Fruit fly (Drosophila melanogaster) whole organism, embryonic: ENCODE data around the gene Sik2.
A peak's percentile ranks its signal among the peaks of the same experiment; 100 is the strongest.

Experiments used
- CG10267 ChIP-seq: fragments of 200-800 bp; sonication (Bioruptor generic); optimal IDR thresholded peaks from 2 replicates; lab custom pipeline; 2018; ENCODE audit warnings: missing biosample characterization, mild to moderate bottlenecking, missing genetic modification characterization, moderate library complexity
- CG10959 ChIP-seq: fragments of 200-800 bp; sonication (Bioruptor generic); IDR thresholded peaks from 2 replicates; pipeline ENCODE4 v1.3.6; 2022; ENCODE audit warnings: missing biosample characterization, missing genetic modification characterization
- CG11247 ChIP-seq: fragments of 200-800 bp; sonication (Bioruptor generic); IDR thresholded peaks from 2 replicates; pipeline ENCODE4 v1.3.6; 2022; ENCODE audit warnings: missing biosample characterization, missing genetic modification characterization
- CG11696 ChIP-seq: fragments of 200-800 bp; sonication (Bioruptor generic); IDR thresholded peaks from 2 replicates; pipeline ENCODE4 v1.3.6; 2022; ENCODE audit warnings: missing biosample characterization, missing genetic modification characterization
- CG12659 ChIP-seq: fragments of 200-800 bp; sonication (Bioruptor generic); optimal IDR thresholded peaks from 3 replicates; lab custom pipeline; 2017; ENCODE audit warnings: mild to moderate bottlenecking, missing biosample characterization, missing genetic modification reagents, missing genetic modification characterization
- CG12769 ChIP-seq: fragments of 200-800 bp; sonication (Bioruptor generic); optimal IDR thresholded peaks from 2 replicates; lab custom pipeline; 2019; ENCODE audit warnings: missing biosample characterization, mild to moderate bottlenecking, missing genetic modification characterization, moderate library complexity
- CG15011 ChIP-seq: fragments of 200-800 bp; sonication (Bioruptor generic); optimal IDR thresholded peaks from 3 replicates; lab custom pipeline; 2018; ENCODE audit warnings: missing biosample characterization, mild to moderate bottlenecking, missing genetic modification characterization
- CG15269 ChIP-seq: fragments of 200-800 bp; sonication (Bioruptor generic); optimal IDR thresholded peaks from 2 replicates; lab custom pipeline; 2018; ENCODE audit warnings: missing biosample characterization, mild to moderate bottlenecking, missing genetic modification characterization, moderate library complexity
- CG15601 ChIP-seq: fragments of 200-800 bp; sonication (Bioruptor generic); optimal IDR thresholded peaks from 3 replicates; lab custom pipeline; 2019; ENCODE audit warnings: missing biosample characterization, mild to moderate bottlenecking, missing genetic modification characterization, moderate library complexity
- CG16863 ChIP-seq: fragments of 200-800 bp; sonication (Bioruptor generic); optimal IDR thresholded peaks from 3 replicates; lab custom pipeline; 2016; ENCODE audit warnings: missing biosample characterization, missing genetic modification characterization
- CG1792 ChIP-seq: fragments of 200-800 bp; sonication (Bioruptor generic); optimal IDR thresholded peaks from 2 replicates; lab custom pipeline; 2016; ENCODE audit warnings: missing biosample characterization, missing genetic modification characterization
- CG33213 ChIP-seq: fragments of 200-800 bp; sonication (Bioruptor generic); optimal IDR thresholded peaks from 3 replicates; lab custom pipeline; 2016; ENCODE audit warnings: missing biosample characterization, missing genetic modification characterization
- CG3407 ChIP-seq: fragments of 200-800 bp; sonication (Bioruptor generic); optimal IDR thresholded peaks from 2 replicates; lab custom pipeline; 2018; ENCODE audit warnings: missing biosample characterization, mild to moderate bottlenecking, missing genetic modification characterization
- CG34224 ChIP-seq: fragments of 200-800 bp; sonication (Bioruptor generic); IDR thresholded peaks from 3 replicates; pipeline ENCODE4 v1.3.6; 2022; ENCODE audit warnings: missing biosample characterization, missing genetic modification characterization; ENCODE audit not compliant: partially characterized antibody
- CG42726 ChIP-seq: fragments of 200-800 bp; sonication (Bioruptor generic); IDR thresholded peaks from 2 replicates; pipeline ENCODE4 v1.3.6; 2022; ENCODE audit warnings: missing biosample characterization, missing genetic modification characterization; ENCODE audit not compliant: partially characterized antibody
- CG4617 ChIP-seq: fragments of 200-800 bp; sonication (Bioruptor generic); optimal IDR thresholded peaks from 3 replicates; lab custom pipeline; 2016; ENCODE audit warnings: missing biosample characterization, missing genetic modification characterization, borderline replicate concordance
- CG6765 ChIP-seq: fragments of 200-800 bp; sonication (Bioruptor generic); optimal IDR thresholded peaks from 3 replicates; lab custom pipeline; 2017; ENCODE audit warnings: missing biosample characterization, mild to moderate bottlenecking, missing genetic modification characterization
- CG7357 ChIP-seq: fragments of 200-800 bp; sonication (Bioruptor generic); IDR thresholded peaks from 3 replicates; pipeline ENCODE4 v1.3.6; 2022; ENCODE audit warnings: missing biosample characterization, missing genetic modification characterization
- CG7372 ChIP-seq: fragments of 200-800 bp; sonication (Bioruptor generic); IDR thresholded peaks from 2 replicates; pipeline ENCODE4 v1.3.6; 2022; ENCODE audit warnings: missing biosample characterization, missing genetic modification characterization
- CG7786 ChIP-seq: fragments of 200-800 bp; sonication (Bioruptor generic); optimal IDR thresholded peaks from 2 replicates; lab custom pipeline; 2016; ENCODE audit warnings: missing biosample characterization, missing genetic modification characterization
- CG8281 ChIP-seq: fragments of 200-800 bp; sonication (Bioruptor generic); optimal IDR thresholded peaks from 2 replicates; lab custom pipeline; 2018; ENCODE audit warnings: missing biosample characterization, mild to moderate bottlenecking, missing genetic modification characterization, moderate library complexity
- CG8359 ChIP-seq: fragments of 200-800 bp; sonication (Bioruptor generic); optimal IDR thresholded peaks from 2 replicates; lab custom pipeline; 2017; ENCODE audit warnings: missing biosample characterization, mild to moderate bottlenecking, missing genetic modification characterization, borderline replicate concordance
- CG9817 ChIP-seq: fragments of 200-800 bp; sonication (Bioruptor generic); optimal IDR thresholded peaks from 2 replicates; lab custom pipeline; 2018; ENCODE audit warnings: missing biosample characterization, mild to moderate bottlenecking, missing genetic modification characterization, moderate library complexity
- Doc2 ChIP-seq: fragments of 200-800 bp; sonication (Bioruptor generic); IDR thresholded peaks from 2 replicates; pipeline ENCODE4 v1.3.6; 2022; ENCODE audit warnings: missing biosample characterization, missing genetic modification characterization
- Fer2 ChIP-seq: fragments of 200-800 bp; sonication (Bioruptor generic); optimal IDR thresholded peaks from 2 replicates; lab custom pipeline; 2018; ENCODE audit warnings: missing biosample characterization, mild to moderate bottlenecking, missing genetic modification characterization, moderate library complexity
- H2.0 ChIP-seq: fragments of 200-800 bp; sonication (Bioruptor generic); IDR thresholded peaks from 2 replicates; pipeline ENCODE4 v1.3.6; 2022; ENCODE audit warnings: missing biosample characterization, missing genetic modification characterization
- HmgZ ChIP-seq: fragments of 200-800 bp; sonication (Bioruptor generic); optimal IDR thresholded peaks from 2 replicates; lab custom pipeline; 2018; ENCODE audit warnings: missing biosample characterization, mild to moderate bottlenecking, missing genetic modification characterization
- Kr ChIP-seq: fragments of 200-800 bp; sonication (Bioruptor generic); optimal IDR thresholded peaks from 2 replicates; lab custom pipeline; 2017; ENCODE audit warnings: missing biosample characterization, mild to moderate bottlenecking, missing genetic modification characterization
- Mad ChIP-seq: fragments of 200-800 bp; sonication (Bioruptor generic); optimal IDR thresholded peaks from 2 replicates; lab custom pipeline; 2016; ENCODE audit warnings: missing biosample characterization, missing genetic modification characterization
- Six4 ChIP-seq: fragments of 200-800 bp; sonication (Bioruptor generic); optimal IDR thresholded peaks from 2 replicates; lab custom pipeline; 2016; ENCODE audit warnings: missing biosample characterization, missing genetic modification characterization
- Sox102F ChIP-seq: fragments of 200-800 bp; sonication (Bioruptor generic); optimal IDR thresholded peaks from 2 replicates; lab custom pipeline; 2018; ENCODE audit warnings: missing biosample characterization, mild to moderate bottlenecking, missing genetic modification characterization, moderate library complexity
- Tbp ChIP-seq: fragments of >200 bp; optimal IDR thresholded peaks from 2 replicates; lab custom pipeline; 2018; ENCODE audit warnings: missing biosample characterization, missing genetic modification characterization
- Usf ChIP-seq: fragments of 200-800 bp; sonication (Bioruptor generic); optimal IDR thresholded peaks from 2 replicates; lab custom pipeline; 2017; ENCODE audit warnings: missing genotype, missing biosample characterization, missing genetic modification characterization
- aop ChIP-seq: fragments of 200-800 bp; sonication (Bioruptor generic); IDR thresholded peaks from 2 replicates; pipeline ENCODE4 v1.3.6; 2022; ENCODE audit warnings: missing biosample characterization, missing genetic modification characterization
- ato ChIP-seq: fragments of 200-800 bp; sonication (Bioruptor generic); IDR thresholded peaks from 2 replicates; pipeline ENCODE4 v1.3.6; 2022; ENCODE audit warnings: missing biosample characterization, missing genetic modification characterization; ENCODE audit not compliant: partially characterized antibody
- bab2 ChIP-seq: fragments of 200-800 bp; sonication (Bioruptor generic); optimal IDR thresholded peaks from 2 replicates; lab custom pipeline; 2016; ENCODE audit warnings: missing biosample characterization, missing genetic modification characterization
- chm ChIP-seq: fragments of 200-800 bp; sonication (Bioruptor generic); IDR thresholded peaks from 2 replicates; pipeline ENCODE4 v1.3.6; 2022; ENCODE audit warnings: missing biosample characterization, missing genetic modification characterization
- esg ChIP-seq: fragments of 200-800 bp; sonication (Bioruptor generic); conservative IDR thresholded peaks from 2 replicates; pipeline ENCODE4 v1.3.6; 2022; ENCODE audit warnings: missing biosample characterization, missing genetic modification characterization
- fd96Cb ChIP-seq: fragments of 200-800 bp; sonication (Bioruptor generic); optimal IDR thresholded peaks from 2 replicates; lab custom pipeline; 2018; ENCODE audit warnings: missing biosample characterization, mild to moderate bottlenecking, missing genetic modification characterization, moderate library complexity
- grau ChIP-seq: fragments of 200-800 bp; optimal IDR thresholded peaks from 3 replicates; lab custom pipeline; 2019; ENCODE audit warnings: missing biosample characterization, mild to moderate bottlenecking, missing genetic modification characterization, moderate library complexity
- jing ChIP-seq: fragments of 200-800 bp; sonication (Bioruptor generic); optimal IDR thresholded peaks from 2 replicates; lab custom pipeline; 2018; ENCODE audit warnings: missing biosample characterization, mild to moderate bottlenecking, missing genetic modification characterization
- pho ChIP-seq: fragments of 200-800 bp; sonication (Bioruptor generic); optimal IDR thresholded peaks from 2 replicates; lab custom pipeline; 2016; ENCODE audit warnings: missing biosample characterization, missing genetic modification characterization
- pita ChIP-seq: fragments of 200-800 bp; sonication (Bioruptor generic); optimal IDR thresholded peaks from 2 replicates; lab custom pipeline; 2017; ENCODE audit warnings: missing biosample characterization, mild to moderate bottlenecking, missing genetic modification characterization
- repo ChIP-seq: fragments of 200-800 bp; sonication (Bioruptor generic); optimal IDR thresholded peaks from 2 replicates; lab custom pipeline; 2016; ENCODE audit warnings: missing biosample characterization, missing genetic modification characterization
- run ChIP-seq: fragments of 200-800 bp; sonication (Bioruptor generic); optimal IDR thresholded peaks from 3 replicates; lab custom pipeline; 2018; ENCODE audit warnings: missing biosample characterization, mild to moderate bottlenecking, missing genetic modification characterization
- sd ChIP-seq: fragments of 200-800 bp; sonication (Bioruptor generic); optimal IDR thresholded peaks from 3 replicates; lab custom pipeline; 2018; ENCODE audit warnings: missing biosample characterization, mild to moderate bottlenecking, missing genetic modification characterization, moderate library complexity
- sima ChIP-seq: fragments of 200-800 bp; sonication (Bioruptor generic); optimal IDR thresholded peaks from 2 replicates; lab custom pipeline; 2016; ENCODE audit warnings: missing biosample characterization, missing genetic modification characterization
- trem ChIP-seq: fragments of 200-800 bp; optimal IDR thresholded peaks from 3 replicates; lab custom pipeline; 2019; ENCODE audit warnings: missing biosample characterization, mild to moderate bottlenecking, missing genetic modification characterization, moderate library complexity
- trh ChIP-seq: fragments of 200-800 bp; sonication (Bioruptor generic); optimal IDR thresholded peaks from 2 replicates; lab custom pipeline; 2016; ENCODE audit warnings: missing biosample characterization, missing genetic modification characterization
- ttk ChIP-seq: fragments of 200-800 bp; sonication (Bioruptor generic); IDR thresholded peaks from 2 replicates; pipeline ENCODE4 v2.1.2; 2022; ENCODE audit warnings: missing biosample characterization, missing genetic modification characterization

Sik2 gene

dm6 chrX:2083678-2084162 lies 22.0 kb upstream of the Sik2 start (continued):
- TF ChIP-seq chm (GFP tag; lab: Robert Waterston, UW) (peak; percentile 82), CG4617 (GFP tag; lab: Kevin White, UChicago) (peak; percentile 74), CG12659 (peak; percentile 82), Tbp (GFP tag; lab: Kevin White, UChicago) (no peak), run (tag; lab: Kevin White, UChicago) (peak; percentile 68), pita (GFP tag; lab: Kevin White, UChicago) (no peak), CG1792 (GFP tag; lab: Kevin White, UChicago) (peak; percentile 74), CG15601 (tag; lab: Kevin White, UChicago) (peak; percentile 69), CG7357 (GFP tag; lab: Robert Waterston, UW) (peak; percentile 76), HmgZ (tag; lab: Kevin White, UChicago) (peak; percentile 75), trem (tag; lab: Kevin White, UChicago) (peak; percentile 49), CG11696 (peak; percentile 69; the same call in 1 of the 2 replicates), CG11247 (peak; percentile 70), CG15269 (tag; lab: Kevin White, UChicago) (peak; percentile 84), CG33213 (peak; percentile 73), repo (GFP tag; lab: Kevin White, UChicago) (peak; percentile 69), CG7372 (GFP tag; lab: Robert Waterston, UW) (peak; percentile 58), CG9817 (tag; lab: Kevin White, UChicago) (peak; percentile 48), H2.0 (GFP tag; lab: Robert Waterston, UW) (peak; percentile 82), CG8281 (peak; percentile 66), CG15011 (GFP tag; lab: Kevin White, UChicago) (peak; percentile 34), trh (GFP tag; lab: Kevin White, UChicago) (peak; percentile 25), esg (GFP tag; lab: Robert Waterston, UW) (peak; percentile 82), ttk (GFP tag; lab: Robert Waterston, UW) (peak; percentile 84), Fer2 (no peak), sd (tag; lab: Kevin White, UChicago) (peak; percentile 53), Kr (no peak), fd96Cb (tag; lab: Kevin White, UChicago) (peak; percentile 80), CG10959 (GFP tag; lab: Robert Waterston, UW) (peak; percentile 78), CG16863 (GFP tag; lab: Kevin White, UChicago) (peak; percentile 90), Six4 (GFP tag; lab: Kevin White, UChicago) (peak; percentile 84), sima (GFP tag; lab: Kevin White, UChicago) (no peak), CG8359 (GFP tag; lab: Kevin White, UChicago) (peak; percentile 34), CG7786 (GFP tag; lab: Kevin White, UChicago) (peak; percentile 83), ato (GFP tag; lab: Robert Waterston, UW) (no peak), CG42726 (no peak), Sox102F (GFP tag; lab: Kevin White, UChicago) (peak; percentile 87), Doc2 (0 out of 2 replicates have a peak, but pooled peaks have one; percentile 39), CG6765 (GFP tag; lab: Kevin White, UChicago) (no peak), CG12769 (peak; percentile 92), bab2 (GFP tag; lab: Kevin White, UChicago) (peak; percentile 88), Mad (GFP tag; lab: Kevin White, UChicago) (peak; percentile 65), pho (GFP tag; lab: Kevin White, UChicago) (peak; percentile 70), CG10267 (tag; lab: Kevin White, UChicago) (peak; percentile 64), aop (no peak), CG3407 (GFP tag; lab: Kevin White, UChicago) (peak; percentile 75), jing (GFP tag; lab: Kevin White, UChicago) (peak; percentile 72), Usf (peak; percentile 48), grau (peak; percentile 74), CG34224 (GFP tag; lab: Robert Waterston, UW) (no peak)
